Fruit fly (Drosophila melanogaster): ENCODE data around the gene tim.
A peak's percentile ranks its signal among the peaks of the same experiment; 100 is the strongest.

The tim gene

dm6 chr2L:3465918-3466727, 41.8 kb downstream of the tim start, which contains the start of the genes msl-2 and ND-PDSW (continued):
- no peak for TF ChIP-seq CG6765 (GFP tag; optimal IDR thresholded peaks at IDR 0.05)
- TF ChIP-seq gfzf (GFP tag; optimal IDR thresholded peaks at IDR 0.05) = peak; percentile 98
- no peak for TF ChIP-seq Abd-B (GFP tag; optimal IDR thresholded peaks at IDR 0.05)
- TF ChIP-seq sens (GFP tag) = peak; percentile 43
- peak; percentile 42 for TF ChIP-seq CG15514 (GFP tag; optimal IDR thresholded peaks at IDR 0.05)
- TF ChIP-seq CG9817 (tag; optimal IDR thresholded peaks at IDR 0.05) = no peak
- peak; percentile 6 for TF ChIP-seq CG17186 (GFP tag; optimal IDR thresholded peaks at IDR 0.05)
- TF ChIP-seq bsh (GFP tag; optimal IDR thresholded peaks at IDR 0.05) = no peak
- TF ChIP-seq wor (GFP tag; IDR thresholded peaks at IDR 0.05) = no peak
- no peak for TF ChIP-seq seq (GFP tag; IDR thresholded peaks at IDR 0.05)
- TF ChIP-seq CG2202 (tag; optimal IDR thresholded peaks at IDR 0.05) = no peak
- TF ChIP-seq pros (GFP tag; optimal IDR thresholded peaks at IDR 0.05) = no peak
- no peak for TF ChIP-seq CG8089 (GFP tag; optimal IDR thresholded peaks at IDR 0.05)
- TF ChIP-seq Hr39 (optimal IDR thresholded peaks at IDR 0.05) = no peak
- no peak for TF ChIP-seq CG14014 (GFP tag; IDR thresholded peaks at IDR 0.05)
- no peak for TF ChIP-seq D (optimal IDR thresholded peaks at IDR 0.05)
- no peak for TF ChIP-seq D (GFP tag; optimal IDR thresholded peaks at IDR 0.05)
- no peak for TF ChIP-seq CG8281 (tag; optimal IDR thresholded peaks at IDR 0.05)
- TF ChIP-seq HLHmδ (GFP tag; optimal IDR thresholded peaks at IDR 0.05) = peak; percentile 22
- TF ChIP-seq fd102C (GFP tag; optimal IDR thresholded peaks at IDR 0.05) = no peak
- peak; percentile 51 for TF ChIP-seq CG9437 (GFP tag; optimal IDR thresholded peaks at IDR 0.05)
- peak; percentile 36 for TF ChIP-seq HmgD (GFP tag; optimal IDR thresholded peaks at IDR 0.05)
- peak; percentile 37 for TF ChIP-seq nmo (GFP tag; optimal IDR thresholded peaks at IDR 0.05)
- no peak for TF ChIP-seq Nf-YA (GFP tag; IDR thresholded peaks at IDR 0.05)
- no peak for TF ChIP-seq Spps (tag; optimal IDR thresholded peaks at IDR 0.05)
- peak; percentile 72 to 96 for TF ChIP-seq crp (GFP tag; optimal IDR thresholded peaks at IDR 0.05)
- TF ChIP-seq ERR (GFP tag; optimal IDR thresholded peaks at IDR 0.05) = no peak
- no peak for TF ChIP-seq CG10979 (tag; optimal IDR thresholded peaks at IDR 0.05)
- no peak for TF ChIP-seq crc (GFP tag; optimal IDR thresholded peaks at IDR 0.05)
- no peak for TF ChIP-seq ato (GFP tag; IDR thresholded peaks at IDR 0.05; ENCODE audit: partially characterized antibody)
- no peak for TF ChIP-seq CG2875 (GFP tag; optimal IDR thresholded peaks at IDR 0.05)
- TF ChIP-seq CG4282 (GFP tag; optimal IDR thresholded peaks at IDR 0.05) = no peak
- TF ChIP-seq dpn (GFP tag; optimal IDR thresholded peaks at IDR 0.05) = no peak
- TF ChIP-seq cato (GFP tag; optimal IDR thresholded peaks at IDR 0.05; ENCODE audit: borderline replicate concordance) = no peak
- no peak for TF ChIP-seq salm (tag; optimal IDR thresholded peaks at IDR 0.05)
- TF ChIP-seq D19A (tag; optimal IDR thresholded peaks at IDR 0.05) = no peak
- no peak for TF ChIP-seq mld (GFP tag; IDR thresholded peaks at IDR 0.05; ENCODE audit: partially characterized antibody)
- peak; percentile 14 for TF ChIP-seq gro (GFP tag; optimal IDR thresholded peaks at IDR 0.05)
- TF ChIP-seq E2f1 (GFP tag; IDR thresholded peaks at IDR 0.05) = no peak
- TF ChIP-seq CG7271 (tag; optimal IDR thresholded peaks at IDR 0.05) = no peak
- TF ChIP-seq CG2116 (GFP tag; optimal IDR thresholded peaks at IDR 0.05) = peak; percentile 51
- no peak for TF ChIP-seq CG31365 (tag; optimal IDR thresholded peaks at IDR 0.05)
- TF ChIP-seq odd (GFP tag; optimal IDR thresholded peaks at IDR 0.05) = no peak
- TF ChIP-seq CG34224 (GFP tag; IDR thresholded peaks at IDR 0.05; ENCODE audit: partially characterized antibody) = 0 out of 3 replicates have a peak, but pooled peaks have one; percentile 10
- TF ChIP-seq MBD-R2 (GFP tag; IDR thresholded peaks at IDR 0.05) = peak; percentile 89
- TF ChIP-seq CG14860 (GFP tag; IDR thresholded peaks at IDR 0.05; ENCODE audit: partially characterized antibody) = no peak
- no peak for TF ChIP-seq CG11398 (GFP tag; optimal IDR thresholded peaks at IDR 0.05)
- TF ChIP-seq Adf1 (GFP tag; IDR thresholded peaks at IDR 0.05) = no peak
- no peak for TF ChIP-seq bcd (GFP tag; optimal IDR thresholded peaks at IDR 0.05)
